Fruit fly (Drosophila melanogaster) whole organism, prepupa: ENCODE results near the gene CG31213.

Experiments used
- Blimp-1 ChIP-seq: fragments of 200-800 bp; sonication (Bioruptor generic); optimal IDR thresholded peaks from 3 replicates; lab custom pipeline; 2017; ENCODE audit warnings: missing biosample characterization, missing genetic modification characterization, mild to moderate bottlenecking, moderate library complexity, missing genetic modification reagents
- CG10631 ChIP-seq: fragments of 200-800 bp; sonication (Bioruptor generic); optimal IDR thresholded peaks from 2 replicates; lab custom pipeline; 2016; ENCODE audit warnings: missing biosample characterization, missing genetic modification characterization
- CG11762 ChIP-seq: fragments of 200-800 bp; sonication (Bioruptor generic); optimal IDR thresholded peaks from 3 replicates; lab custom pipeline; 2016; ENCODE audit warnings: missing biosample characterization, missing genetic modification characterization; ENCODE audit not compliant: insufficient read depth
- CG11902 ChIP-seq: fragments of 200-800 bp; sonication (Bioruptor generic); optimal IDR thresholded peaks from 3 replicates; lab custom pipeline; 2016; ENCODE audit warnings: missing biosample characterization, missing genetic modification characterization
- CG3032 ChIP-seq: fragments of 200-800 bp; optimal IDR thresholded peaks from 2 replicates; lab custom pipeline; 2019; ENCODE audit warnings: missing biosample characterization, mild to moderate bottlenecking, missing genetic modification characterization, moderate library complexity
- CG32006 ChIP-seq: fragments of 200-800 bp; sonication (Bioruptor generic); optimal IDR thresholded peaks from 3 replicates; lab custom pipeline; 2017; ENCODE audit warnings: missing biosample characterization, mild to moderate bottlenecking, missing genetic modification characterization
- CG3919 ChIP-seq: fragments of 200-800 bp; sonication (Bioruptor generic); optimal IDR thresholded peaks from 3 replicates; lab custom pipeline; 2016; ENCODE audit warnings: missing biosample characterization, missing genetic modification characterization
- CG6163 ChIP-seq: fragments of 200-800 bp; sonication (Bioruptor generic); IDR thresholded peaks from 3 replicates; pipeline ENCODE4 v1.3.6; 2022; ENCODE audit warnings: missing biosample characterization, missing genetic modification characterization
- CG6276 ChIP-seq: fragments of 200-800 bp; sonication (Bioruptor generic); optimal IDR thresholded peaks from 2 replicates; lab custom pipeline; 2017; ENCODE audit warnings: missing biosample characterization, mild to moderate bottlenecking, missing genetic modification characterization
- CG6808 ChIP-seq: fragments of 200-800 bp; sonication (Bioruptor generic); optimal IDR thresholded peaks from 3 replicates; lab custom pipeline; 2017; ENCODE audit warnings: missing biosample characterization, missing genetic modification characterization, mild to moderate bottlenecking, moderate library complexity, missing genetic modification reagents
- CG6854 ChIP-seq: fragments of 200-800 bp; sonication (Bioruptor generic); optimal IDR thresholded peaks from 2 replicates; lab custom pipeline; 2017; ENCODE audit warnings: missing biosample characterization, mild to moderate bottlenecking, missing genetic modification characterization
- CG7368 ChIP-seq: fragments of 200-800 bp; sonication (Bioruptor generic); optimal IDR thresholded peaks from 3 replicates; lab custom pipeline; 2016; ENCODE audit warnings: missing biosample characterization, missing genetic modification characterization
- CG8119 ChIP-seq: fragments of 200-800 bp; sonication (Bioruptor generic); IDR thresholded peaks from 3 replicates; pipeline ENCODE4 v1.3.6; 2022; ENCODE audit warnings: missing biosample characterization, missing genetic modification characterization
- CG8319 ChIP-seq: fragments of 200-800 bp; sonication (Bioruptor generic); optimal IDR thresholded peaks from 3 replicates; lab custom pipeline; 2016; ENCODE audit warnings: missing biosample characterization, missing genetic modification characterization
- CG8632 ChIP-seq: fragments of 200-800 bp; sonication (Bioruptor generic); optimal IDR thresholded peaks from 3 replicates; lab custom pipeline; 2016; ENCODE audit warnings: missing biosample characterization, missing genetic modification characterization
- Eip75B ChIP-seq: fragments of 200-800 bp; sonication (Bioruptor generic); optimal IDR thresholded peaks from 3 replicates; lab custom pipeline; 2016; ENCODE audit warnings: missing biosample characterization, missing genetic modification characterization
- Eip78C ChIP-seq: fragments of 200-800 bp; sonication (Bioruptor generic); peaks from one replicate; lab custom pipeline; 2016; ENCODE audit warnings: missing biosample characterization, missing genetic modification characterization
- Eip93F ChIP-seq: fragments of 200-800 bp; sonication (Bioruptor generic); optimal IDR thresholded peaks from 2 replicates; lab custom pipeline; 2016; ENCODE audit warnings: missing biosample characterization, mild to moderate bottlenecking, missing genetic modification characterization
- Ets21C ChIP-seq: fragments of 200-800 bp; sonication (Bioruptor generic); optimal IDR thresholded peaks from 3 replicates; lab custom pipeline; 2016; ENCODE audit warnings: missing biosample characterization, missing genetic modification characterization
- Hr38 ChIP-seq: sonication (Bioruptor generic); optimal IDR thresholded peaks from 2 replicates; lab custom pipeline; 2016; ENCODE audit warnings: missing biosample characterization, missing genetic modification characterization
- Hr39 ChIP-seq: fragments of 200-800 bp; sonication (Bioruptor generic); optimal IDR thresholded peaks from 2 replicates; lab custom pipeline; 2016; ENCODE audit warnings: missing biosample characterization, missing genetic modification characterization
- Hr4 ChIP-seq: fragments of 200-800 bp; sonication (Bioruptor generic); optimal IDR thresholded peaks from 3 replicates; lab custom pipeline; 2016; ENCODE audit warnings: missing biosample characterization, missing genetic modification characterization
- Lpt ChIP-seq: fragments of 200-800 bp; sonication (Bioruptor generic); optimal IDR thresholded peaks from 3 replicates; lab custom pipeline; 2016; ENCODE audit warnings: missing biosample characterization, missing genetic modification characterization
- Sox102F ChIP-seq: fragments of 200-800 bp; sonication (Bioruptor generic); optimal IDR thresholded peaks from 2 replicates; lab custom pipeline; 2016; ENCODE audit warnings: missing biosample characterization, mild to moderate bottlenecking, missing genetic modification characterization
- Sox15 ChIP-seq: fragments of 200-800 bp; sonication (Bioruptor generic); optimal IDR thresholded peaks from 3 replicates; lab custom pipeline; 2016; ENCODE audit warnings: missing biosample characterization, missing genetic modification characterization
- acj6 ChIP-seq: fragments of 200-800 bp; sonication (Bioruptor generic); optimal IDR thresholded peaks from 3 replicates; lab custom pipeline; 2016; ENCODE audit warnings: missing biosample characterization, missing genetic modification characterization
- cyc ChIP-seq: fragments of 200-800 bp; sonication (Bioruptor generic); optimal IDR thresholded peaks from 3 replicates; lab custom pipeline; 2016; ENCODE audit warnings: missing biosample characterization, missing genetic modification characterization
- dac ChIP-seq: fragments of 200-800 bp; sonication (Bioruptor generic); optimal IDR thresholded peaks from 2 replicates; lab custom pipeline; 2017; ENCODE audit warnings: missing biosample characterization, mild to moderate bottlenecking, missing genetic modification characterization
- dsx ChIP-seq: fragments of 200-800 bp; optimal IDR thresholded peaks from 3 replicates; lab custom pipeline; 2019; ENCODE audit warnings: missing biosample characterization, mild to moderate bottlenecking, missing genetic modification characterization, moderate library complexity; ENCODE audit not compliant: poor library complexity, severe bottlenecking
- esn ChIP-seq: fragments of 200-800 bp; sonication (Bioruptor generic); optimal IDR thresholded peaks from 2 replicates; lab custom pipeline; 2016; ENCODE audit warnings: missing biosample characterization, mild to moderate bottlenecking, missing genetic modification characterization, moderate library complexity
- fd85E ChIP-seq: fragments of 200-800 bp; sonication (Bioruptor generic); optimal IDR thresholded peaks from 3 replicates; lab custom pipeline; 2016; ENCODE audit warnings: missing biosample characterization, missing genetic modification characterization
- lz ChIP-seq: fragments of 200-800 bp; sonication (Bioruptor generic); optimal IDR thresholded peaks from 3 replicates; lab custom pipeline; 2016; ENCODE audit warnings: missing biosample characterization, missing genetic modification characterization
- salr ChIP-seq, 2 experiments: fragments of 200-800 bp; sonication (Bioruptor generic); optimal IDR thresholded peaks; 3 replicates each; lab custom pipeline; 2016 to 2018; ENCODE audit warnings: missing biosample characterization in 2 of 2, missing genetic modification characterization in 2 of 2, mild to moderate bottlenecking in 1 of 2
- spab ChIP-seq: fragments of 200-800 bp; sonication (Bioruptor generic); optimal IDR thresholded peaks from 2 replicates; lab custom pipeline; 2017; ENCODE audit warnings: missing biosample characterization, mild to moderate bottlenecking, missing genetic modification characterization, missing genetic modification reagents
- topi ChIP-seq: fragments of 200-800 bp; sonication (Bioruptor generic); optimal IDR thresholded peaks from 3 replicates; lab custom pipeline; 2016; ENCODE audit warnings: missing biosample characterization, missing genetic modification characterization
- vri ChIP-seq: fragments of 200-800 bp; sonication (Bioruptor generic); optimal IDR thresholded peaks from 3 replicates; lab custom pipeline; 2016; ENCODE audit warnings: missing biosample characterization, mild to moderate bottlenecking, missing genetic modification characterization

The CG31213 gene

DNA sequence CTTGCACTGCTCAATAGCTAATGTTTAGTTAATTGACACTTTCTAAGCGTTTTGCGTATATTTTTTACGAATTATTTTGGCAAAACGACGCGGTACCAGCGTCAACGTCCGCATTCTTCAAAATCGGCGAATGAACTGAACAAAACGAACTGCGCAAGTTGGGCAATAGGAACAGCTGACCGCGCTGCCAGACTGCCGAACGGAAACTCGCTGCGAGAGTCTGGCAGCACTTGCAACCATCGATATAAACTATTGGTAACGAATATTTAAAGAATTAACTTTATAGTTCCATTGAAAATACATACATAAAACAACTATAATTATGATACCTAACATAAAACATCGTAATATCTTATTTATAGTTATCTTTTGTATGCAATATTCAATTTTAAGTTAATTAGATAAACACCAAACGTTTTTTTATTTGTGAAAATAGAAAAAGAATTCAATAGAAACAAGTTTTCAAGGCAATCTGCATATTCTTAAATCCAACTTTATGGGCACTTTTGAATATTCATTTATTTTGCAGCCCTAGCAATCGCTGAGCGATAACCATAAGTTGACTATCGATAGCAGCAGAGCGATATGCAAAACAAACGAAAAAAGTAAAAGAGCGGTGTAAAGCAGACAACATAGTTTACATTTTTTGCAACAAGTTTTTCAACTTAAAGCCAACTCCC, 35.8 kb downstream of the CG31213 start, which contains the start of the genes Hs6st and MED25:
Gene Hs6st, minus strand, starts transcription at position 141 of the 680 bp plus-strand sequence.
Gene MED25, plus strand, starts transcription at position 576 of the 680 bp plus-strand sequence.
- peak; percentile 61 for TF ChIP-seq CG3919 (GFP tag; lab: Kevin White, UChicago)
- peak; percentile 79 for TF ChIP-seq cyc (GFP tag; lab: Kevin White, UChicago)
- TF ChIP-seq salr (GFP tag; optimal IDR thresholded peaks at IDR 0.05; lab: Kevin White, UChicago): no peak
- TF ChIP-seq dac (GFP tag; lab: Kevin White, UChicago): no peak
- TF ChIP-seq topi (GFP tag; lab: Kevin White, UChicago): no peak
- TF ChIP-seq CG11762 (GFP tag; lab: Kevin White, UChicago): peak; percentile 36
- peak; percentile 29; the same call in 1 of the 3 replicates for TF ChIP-seq CG8119 (GFP tag; lab: Robert Waterston, UW)
- TF ChIP-seq Eip93F: no peak
- peak; percentile 47 for TF ChIP-seq CG10631 (GFP tag; lab: Kevin White, UChicago)
- peak; percentile 28 for TF ChIP-seq lz (GFP tag; lab: Kevin White, UChicago)
- TF ChIP-seq CG3032: no peak
- no peak for TF ChIP-seq Hr4
- peak; percentile 22 for TF ChIP-seq Blimp-1
- TF ChIP-seq CG7368 (GFP tag; lab: Kevin White, UChicago): peak; percentile 11
- TF ChIP-seq Eip78C: peak; percentile 83
- peak; percentile 30 for TF ChIP-seq esn (GFP tag; lab: Kevin White, UChicago)
- peak; percentile 49 for TF ChIP-seq CG6163 (GFP tag; lab: Robert Waterston, UW)

DNA sequence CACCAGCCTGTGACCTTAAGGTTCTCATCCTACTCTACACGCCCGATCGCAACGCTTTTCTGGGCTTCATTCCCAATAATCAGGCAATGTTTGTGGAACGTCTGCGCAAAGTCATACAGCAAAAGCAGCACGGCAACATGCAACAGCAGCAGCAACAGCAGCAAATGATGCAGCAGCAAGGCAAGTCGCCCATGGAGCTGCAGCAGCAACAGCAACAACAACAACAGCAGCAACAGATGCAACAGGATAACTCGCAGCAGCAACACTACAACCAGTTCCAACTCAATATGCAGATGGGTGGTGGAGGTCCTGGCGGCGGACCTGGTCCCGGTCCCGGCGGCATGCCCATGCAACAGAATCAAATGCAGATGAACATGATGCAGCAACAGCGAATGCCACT, 38.2 kb downstream of the CG31213 start:
- TF ChIP-seq CG8632 (no peak), Lpt (GFP tag; lab: Kevin White, UChicago) (no peak), CG6163 (GFP tag; lab: Robert Waterston, UW) (no peak), CG3919 (GFP tag; lab: Kevin White, UChicago) (no peak), Blimp-1 (no peak), Ets21C (GFP tag; lab: Kevin White, UChicago) (no peak), CG8119 (GFP tag; lab: Robert Waterston, UW) (no peak), CG3032 (no peak), Hr39 (no peak), CG6808 (GFP tag; lab: Kevin White, UChicago) (no peak), CG32006 (no peak), spab (GFP tag; lab: Kevin White, UChicago) (no peak), dsx (no peak), fd85E (GFP tag; lab: Kevin White, UChicago) (no peak)

DNA sequence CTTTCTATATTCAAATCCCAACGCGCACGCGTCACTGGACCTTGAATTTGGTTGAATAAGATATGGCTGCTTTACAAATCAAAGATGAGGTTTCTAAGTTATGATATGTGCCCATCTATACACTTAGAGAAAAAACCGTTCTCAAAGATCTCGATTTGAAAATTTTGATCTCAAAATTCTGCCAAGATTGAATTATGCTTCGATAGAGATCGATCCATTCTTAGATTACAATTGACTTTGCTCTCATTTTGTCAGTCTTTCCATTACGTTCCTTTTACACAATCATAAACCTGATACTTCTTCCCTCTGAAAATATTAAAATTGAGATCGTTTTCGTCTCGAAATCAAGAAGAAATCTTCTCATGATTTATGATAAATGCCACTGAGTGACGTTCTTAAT, 40.0 kb downstream of the CG31213 start:
- no peak for TF ChIP-seq CG6808 (GFP tag; lab: Kevin White, UChicago)
- TF ChIP-seq CG6854 (GFP tag; lab: Kevin White, UChicago): no peak
- no peak for TF ChIP-seq Hr38
- TF ChIP-seq Sox102F (GFP tag; lab: Kevin White, UChicago): no peak
- no peak for TF ChIP-seq vri (GFP tag; lab: Kevin White, UChicago)
- no peak for TF ChIP-seq Eip75B (GFP tag; lab: Kevin White, UChicago)
- no peak for TF ChIP-seq Eip93F
- TF ChIP-seq, all 60 proteins: peak for 0

DNA sequence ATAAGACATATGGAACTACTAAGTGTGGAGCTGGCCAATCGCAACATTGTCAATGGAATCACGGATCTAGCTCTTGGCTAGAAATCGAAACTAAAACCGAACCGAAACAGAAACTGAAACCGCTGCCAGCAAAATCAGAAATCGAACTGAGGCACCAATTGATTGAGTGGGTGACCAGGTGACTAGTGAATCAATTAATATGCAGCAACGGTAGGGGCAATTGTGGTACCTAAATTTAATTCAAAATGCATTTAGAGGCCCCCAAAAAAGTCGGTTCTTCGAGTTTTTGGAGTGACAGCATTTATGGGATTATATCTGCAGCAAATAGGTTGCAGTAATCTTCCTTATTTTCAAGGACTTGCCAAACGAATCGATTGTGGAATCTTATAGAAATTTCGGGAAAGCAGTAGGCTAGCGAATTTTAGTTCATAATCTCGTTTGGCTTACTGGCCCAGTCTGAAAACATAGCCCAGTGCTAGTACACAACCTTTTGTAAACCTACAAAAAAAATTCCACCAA, 40.8 kb downstream of the CG31213 start, which contains the start of the genes CG17190 and CG4836:
Gene CG17190, minus strand, starts transcription at position 101 of the 519 bp plus-strand sequence.
Gene CG4836, plus strand, starts transcription at position 469 of the 519 bp plus-strand sequence.
- TF ChIP-seq CG3919 (GFP tag; lab: Kevin White, UChicago) (no peak), Eip78C (no peak), vri (GFP tag; lab: Kevin White, UChicago) (no peak), Sox15 (GFP tag; lab: Kevin White, UChicago) (no peak), CG6276 (GFP tag; lab: Kevin White, UChicago) (no peak), acj6 (no peak), CG8319 (GFP tag; lab: Kevin White, UChicago) (no peak), CG11902 (GFP tag; lab: Kevin White, UChicago) (no peak)
